Fruit fly (Drosophila melanogaster): ENCODE data around the gene MBD-R2.

The MBD-R2 gene

DNA sequence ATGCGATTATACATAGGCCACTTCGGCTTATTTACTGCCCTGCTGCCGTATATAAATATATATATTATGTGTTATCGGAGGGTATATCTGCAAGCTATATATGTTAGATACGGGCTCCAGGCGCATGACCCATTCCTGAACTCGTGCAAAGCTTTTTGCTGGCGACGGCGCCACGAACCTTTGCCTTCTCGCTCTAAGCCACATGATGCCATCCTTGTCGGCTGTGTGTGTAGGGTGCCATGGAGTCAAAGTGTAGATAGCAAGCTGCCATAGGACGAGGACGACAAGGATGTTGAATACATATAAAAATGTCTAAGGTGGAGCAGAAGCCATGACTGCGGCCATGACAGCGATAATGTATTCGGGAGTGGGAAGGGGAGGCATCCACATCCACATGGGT, 8.4 kb downstream of the MBD-R2 start:
- TF ChIP-seq achi (GFP tag; optimal IDR thresholded peaks at IDR 0.05) (no peak), Eip93F (GFP tag; optimal IDR thresholded peaks at IDR 0.05) (no peak), Met (GFP tag; optimal IDR thresholded peaks at IDR 0.05) (no peak), CG10669 (GFP tag; optimal IDR thresholded peaks at IDR 0.05) (no peak), spab (GFP tag; optimal IDR thresholded peaks at IDR 0.05) (no peak), svp (GFP tag) (peak; percentile 28)

DNA sequence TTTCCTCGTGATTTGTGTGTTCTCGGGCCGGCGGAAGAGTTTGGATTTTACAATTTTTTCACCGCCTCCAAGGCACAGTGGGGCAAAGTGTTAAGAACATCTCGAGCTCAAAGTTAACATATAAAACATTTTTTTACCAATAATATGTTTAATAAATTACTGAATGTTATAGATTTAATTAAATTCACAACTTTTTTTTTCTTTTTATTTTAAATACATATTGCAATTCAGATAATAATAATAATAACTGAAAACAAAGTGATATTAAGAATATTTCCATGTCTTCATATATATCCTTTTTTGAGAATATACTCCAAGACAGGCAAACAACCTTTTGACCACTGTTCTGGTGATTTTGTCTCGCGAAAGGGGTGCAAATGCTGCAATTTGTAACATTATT, 10.1 kb downstream of the MBD-R2 start:
- TF ChIP-seq esn (GFP tag; optimal IDR thresholded peaks at IDR 0.05) (no peak), Hr4 (GFP tag; optimal IDR thresholded peaks at IDR 0.05) (no peak), cyc (GFP tag; optimal IDR thresholded peaks at IDR 0.05) (no peak), CG11294 (GFP tag; IDR thresholded peaks at IDR 0.05) (no peak), CG3032 (tag; optimal IDR thresholded peaks at IDR 0.05) (no peak), svp (GFP tag) (peak; percentile 3), pdm3 (GFP tag; optimal IDR thresholded peaks at IDR 0.05) (no peak), Eip75B (GFP tag; optimal IDR thresholded peaks at IDR 0.05) (no peak)

DNA sequence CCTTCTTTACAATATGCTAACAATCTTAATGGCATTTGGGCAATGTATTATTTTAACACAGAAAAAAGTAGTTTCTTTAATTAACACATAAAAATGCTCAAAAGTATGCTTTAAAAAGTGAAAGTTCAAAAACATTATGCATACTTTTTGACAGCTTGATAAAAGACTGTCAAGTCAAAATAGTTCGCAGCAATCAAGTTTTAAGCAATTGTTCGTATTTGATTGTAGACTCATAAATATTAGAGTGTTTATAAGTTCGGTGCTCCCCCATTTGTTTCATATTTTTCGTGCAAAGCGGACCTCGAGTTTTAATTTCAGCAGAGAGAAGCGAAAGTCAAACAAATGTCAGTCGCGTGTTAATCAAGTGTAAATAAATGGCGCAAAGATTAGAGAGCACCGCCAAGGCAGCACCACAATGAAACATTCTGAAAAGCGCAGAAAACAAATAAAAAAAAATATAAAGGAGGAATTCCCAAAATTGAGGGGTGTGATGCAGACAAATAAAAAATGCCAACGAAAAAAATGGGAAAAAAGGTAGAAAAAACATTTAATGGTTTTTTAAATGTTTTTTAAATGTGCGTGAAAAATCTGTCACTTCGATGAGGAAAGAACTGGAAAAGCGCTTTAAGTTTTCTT, 11.0 kb downstream of the MBD-R2 start:
- TF ChIP-seq CG6854 (GFP tag; optimal IDR thresholded peaks at IDR 0.05) (no peak), Smox (GFP tag; optimal IDR thresholded peaks at IDR 0.05) (peak; percentile 18), fd59A (GFP tag; optimal IDR thresholded peaks at IDR 0.05) (no peak), Ets21C (GFP tag; optimal IDR thresholded peaks at IDR 0.05) (peak; percentile 36), topi (GFP tag; optimal IDR thresholded peaks at IDR 0.05) (peak; percentile 45), lz (GFP tag; optimal IDR thresholded peaks at IDR 0.05) (peak; percentile 24), Sox102F (GFP tag; optimal IDR thresholded peaks at IDR 0.05) (peak; percentile 15), CG3919 (GFP tag; optimal IDR thresholded peaks at IDR 0.05) (no peak), CG34406 (GFP tag; optimal IDR thresholded peaks at IDR 0.05) (no peak), CG6808 (GFP tag; optimal IDR thresholded peaks at IDR 0.05) (no peak), Met (GFP tag; optimal IDR thresholded peaks at IDR 0.05) (peak; percentile 50), net (GFP tag; optimal IDR thresholded peaks at IDR 0.05) (no peak), fd85E (GFP tag; optimal IDR thresholded peaks at IDR 0.05) (no peak), Hr39 (GFP tag; optimal IDR thresholded peaks at IDR 0.05) (peak; percentile 50), svp (GFP tag) (peak; percentile 85), CG31627 (GFP tag; optimal IDR thresholded peaks at IDR 0.05) (peak; percentile 49), OdsH (GFP tag; optimal IDR thresholded peaks at IDR 0.05) (no peak), Blimp-1 (GFP tag; optimal IDR thresholded peaks at IDR 0.05) (peak; percentile 15), CG4318 (GFP tag; optimal IDR thresholded peaks at IDR 0.05) (no peak), Eip78C (GFP tag) (peak; percentile 68), CG9139 (GFP tag; optimal IDR thresholded peaks at IDR 0.05) (no peak), cyc (GFP tag; optimal IDR thresholded peaks at IDR 0.05) (peak; percentile 30), Hr38 (GFP tag; optimal IDR thresholded peaks at IDR 0.05) (no peak), esn (GFP tag; optimal IDR thresholded peaks at IDR 0.05) (peak; percentile 51)

DNA sequence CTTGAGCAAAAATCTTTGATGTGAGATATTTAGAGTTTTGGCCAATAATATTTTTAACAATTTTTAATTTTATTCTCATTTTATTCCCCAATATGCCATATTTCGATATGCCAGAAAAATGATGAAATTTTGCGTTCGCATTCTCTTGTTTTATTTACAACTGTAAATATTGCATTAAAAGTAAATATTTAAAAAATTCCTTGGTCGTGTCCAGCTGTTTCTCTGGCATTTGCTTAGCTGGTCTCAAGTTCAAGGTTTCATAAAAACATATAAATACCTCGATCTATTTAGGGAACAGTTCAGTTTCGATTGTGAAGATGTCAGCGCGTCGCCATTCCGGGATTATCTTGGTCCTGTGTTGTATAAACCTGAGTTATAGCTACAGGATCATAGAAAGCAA, 14.7 kb downstream of the MBD-R2 start, which contains the start of gene Sgsf:
TSS of gene Sgsf (plus strand) at position 301 of the 400 bp plus-strand sequence.
- TF ChIP-seq vri (GFP tag; optimal IDR thresholded peaks at IDR 0.05) = peak; percentile 30
- no peak for TF ChIP-seq fd59A (GFP tag; optimal IDR thresholded peaks at IDR 0.05)

DNA sequence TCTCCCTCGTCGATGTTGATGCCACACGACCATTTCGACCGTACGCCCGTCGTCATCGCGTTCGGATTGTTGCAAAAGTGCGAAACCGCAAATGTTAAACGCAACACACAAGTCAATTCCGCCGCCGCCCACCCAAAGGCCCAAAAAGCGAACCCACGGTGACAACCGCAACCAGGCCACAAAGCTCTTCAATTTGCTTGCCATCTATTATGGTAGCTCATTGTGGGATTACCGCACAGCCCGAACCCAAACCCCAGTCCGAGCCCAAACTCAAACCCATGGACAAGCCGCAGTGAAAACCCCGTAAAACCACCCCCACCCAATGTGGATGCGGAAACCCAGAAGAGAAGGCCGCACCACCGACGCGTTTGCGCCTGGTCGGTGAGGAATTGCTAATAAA, 26.2 kb downstream of the MBD-R2 start:
- no peak for TF ChIP-seq CG8632 (GFP tag; optimal IDR thresholded peaks at IDR 0.05)
- TF ChIP-seq achi (GFP tag; optimal IDR thresholded peaks at IDR 0.05) = no peak
- TF ChIP-seq fd59A (GFP tag; optimal IDR thresholded peaks at IDR 0.05) = no peak
- no peak for TF ChIP-seq eg (GFP tag; IDR thresholded peaks at IDR 0.05)
- TF ChIP-seq CG32006 (GFP tag; optimal IDR thresholded peaks at IDR 0.05) = no peak
- TF ChIP-seq CG7368 (GFP tag; optimal IDR thresholded peaks at IDR 0.05) = no peak
- no peak for TF ChIP-seq pdm3 (GFP tag; optimal IDR thresholded peaks at IDR 0.05)
- TF ChIP-seq CG11294 (GFP tag; IDR thresholded peaks at IDR 0.05) = no peak
- TF ChIP-seq CG9139 (GFP tag; optimal IDR thresholded peaks at IDR 0.05) = no peak
- no peak for TF ChIP-seq Eip78C (GFP tag)
- no peak for TF ChIP-seq fd85E (GFP tag; optimal IDR thresholded peaks at IDR 0.05)
- no peak for TF ChIP-seq dsx (GFP tag; optimal IDR thresholded peaks at IDR 0.05; ENCODE audit: poor library complexity, severe bottlenecking)
- TF ChIP-seq salr (GFP tag; optimal IDR thresholded peaks at IDR 0.05) = no peak
- TF ChIP-seq dac (GFP tag; optimal IDR thresholded peaks at IDR 0.05) = no peak
- no peak for TF ChIP-seq Sox102F (GFP tag; optimal IDR thresholded peaks at IDR 0.05)
- no peak for TF ChIP-seq Hr4 (GFP tag; optimal IDR thresholded peaks at IDR 0.05)
- no peak for TF ChIP-seq Hr38 (GFP tag; optimal IDR thresholded peaks at IDR 0.05)
- TF ChIP-seq CG11762 (GFP tag; optimal IDR thresholded peaks at IDR 0.05; ENCODE audit: insufficient read depth) = no peak
- no peak for TF ChIP-seq Hr39 (GFP tag; optimal IDR thresholded peaks at IDR 0.05)
- TF ChIP-seq CG31627 (GFP tag; optimal IDR thresholded peaks at IDR 0.05) = no peak

All from whole organism, prepupa.